Worm (Caenorhabditis elegans) whole organism, late embryonic: ENCODE results near the gene H01G02.3.
A peak's percentile ranks its signal among the peaks of the same experiment; 100 is the strongest.

Source experiments
- C08G9.2 ChIP-seq: sonication (generic microtip); optimal IDR thresholded peaks from 2 replicates; lab custom pipeline; 2016; ENCODE audit warnings: mild to moderate bottlenecking, missing genetic modification characterization, moderate library complexity, missing compliant biosample characterization
- C38D4.7 ChIP-seq: fragments of 200-800 bp; sonication (Bioruptor generic); optimal IDR thresholded peaks from 2 replicates; lab custom pipeline; 2018; ENCODE audit warnings: mild to moderate bottlenecking, missing genetic modification characterization, moderate library complexity, missing compliant biosample characterization
- Y22D7AL.16 ChIP-seq: sonication (generic microtip); optimal IDR thresholded peaks from 2 replicates; lab custom pipeline; 2016; ENCODE audit warnings: missing genetic modification characterization, missing compliant biosample characterization
- ahr-1 ChIP-seq: sonication (generic microtip); optimal IDR thresholded peaks from 2 replicates; lab custom pipeline; 2016; ENCODE audit warnings: missing genetic modification characterization, missing compliant biosample characterization
- ceh-14 ChIP-seq: sonication (generic microtip); optimal IDR thresholded peaks from 2 replicates; lab custom pipeline; 2016; ENCODE audit warnings: missing genotype, missing genetic modification characterization, missing compliant biosample characterization
- ceh-18 ChIP-seq: sonication (generic microtip); optimal IDR thresholded peaks from 2 replicates; lab custom pipeline; 2016; ENCODE audit warnings: missing genetic modification characterization, missing compliant biosample characterization
- ceh-19 ChIP-seq: fragments of 200-800 bp; sonication (Bioruptor generic); optimal IDR thresholded peaks from 2 replicates; lab custom pipeline; 2018; ENCODE audit warnings: mild to moderate bottlenecking, missing genetic modification characterization, missing compliant biosample characterization
- ceh-2 ChIP-seq: sonication (generic microtip); optimal IDR thresholded peaks from 2 replicates; lab custom pipeline; 2016; ENCODE audit warnings: missing genotype, missing genetic modification characterization, missing compliant biosample characterization
- ceh-22 ChIP-seq: sonication (generic microtip); optimal IDR thresholded peaks from 2 replicates; lab custom pipeline; 2017; ENCODE audit warnings: missing biosample characterization, missing genetic modification characterization
- ceh-45 ChIP-seq: fragments of 200-800 bp; sonication (Bioruptor generic); IDR thresholded peaks from 2 replicates; pipeline ENCODE4 v1.3.6; 2022; ENCODE audit warnings: missing genetic modification reagents, missing genetic modification characterization, missing compliant biosample characterization
- che-1 ChIP-seq: sonication (generic microtip); optimal IDR thresholded peaks from 2 replicates; lab custom pipeline; 2016; ENCODE audit warnings: mild to moderate bottlenecking, missing genetic modification characterization, missing compliant biosample characterization
- elt-4 ChIP-seq: sonication (generic microtip); optimal IDR thresholded peaks from 2 replicates; lab custom pipeline; 2016; ENCODE audit warnings: missing genetic modification characterization, missing compliant biosample characterization
- ets-4 ChIP-seq: sonication (generic microtip); optimal IDR thresholded peaks from 2 replicates; lab custom pipeline; 2016; ENCODE audit warnings: missing genetic modification characterization, missing compliant biosample characterization
- eyg-1 ChIP-seq: sonication (generic microtip); optimal IDR thresholded peaks from 2 replicates; lab custom pipeline; 2016; ENCODE audit warnings: missing genotype, missing genetic modification characterization, missing compliant biosample characterization
- fkh-10 ChIP-seq: fragments of 150-350 bp; optimal IDR thresholded peaks from 2 replicates; lab custom pipeline; 2014; ENCODE audit warnings: missing biosample characterization, missing genetic modification reagents, missing genetic modification characterization
- gmeb-2 ChIP-seq: sonication (generic microtip); optimal IDR thresholded peaks from 2 replicates; lab custom pipeline; 2016; ENCODE audit warnings: missing genetic modification characterization, inconsistent platforms, missing compliant biosample characterization
- hlh-30 ChIP-seq: sonication (generic microtip); optimal IDR thresholded peaks from 2 replicates; lab custom pipeline; 2017; ENCODE audit warnings: antibody characterized with exemption, missing genetic modification characterization, missing compliant biosample characterization; ENCODE audit not compliant: insufficient read depth
- hlh-6 ChIP-seq: sonication (generic microtip); optimal IDR thresholded peaks from 2 replicates; lab custom pipeline; 2016; ENCODE audit warnings: missing genotype, missing genetic modification characterization, missing compliant biosample characterization
- hlh-8 ChIP-seq: sonication (generic microtip); optimal IDR thresholded peaks from 2 replicates; lab custom pipeline; 2016; ENCODE audit warnings: missing genotype, missing genetic modification characterization, missing compliant biosample characterization
- madf-2 ChIP-seq: sonication (generic microtip); optimal IDR thresholded peaks from 2 replicates; lab custom pipeline; 2017; ENCODE audit warnings: missing genetic modification characterization, missing compliant biosample characterization
- nfya-1 ChIP-seq: sonication (generic microtip); optimal IDR thresholded peaks from 2 replicates; lab custom pipeline; 2017; ENCODE audit warnings: missing genetic modification characterization, mild to moderate bottlenecking, missing compliant biosample characterization, antibody characterized with exemption, moderate library complexity
- nhr-232 ChIP-seq: sonication (generic microtip); optimal IDR thresholded peaks from 2 replicates; lab custom pipeline; 2016; ENCODE audit warnings: missing genetic modification characterization, missing compliant biosample characterization
- npax-4 ChIP-seq: sonication (generic microtip); optimal IDR thresholded peaks from 2 replicates; lab custom pipeline; 2016; ENCODE audit warnings: missing genetic modification characterization, missing compliant biosample characterization
- pha-2 ChIP-seq: sonication (generic microtip); optimal IDR thresholded peaks from 2 replicates; lab custom pipeline; 2017; ENCODE audit warnings: mild to moderate bottlenecking, missing genetic modification characterization, missing compliant biosample characterization
- pha-4 ChIP-seq: fragments of 150-350 bp; optimal IDR thresholded peaks from 2 replicates; lab custom pipeline; 2018; ENCODE audit warnings: missing biosample characterization, missing genetic modification reagents, missing genetic modification characterization
- pqm-1 ChIP-seq: sonication (generic microtip); optimal IDR thresholded peaks from 2 replicates; lab custom pipeline; 2016; ENCODE audit warnings: missing genetic modification characterization, missing compliant biosample characterization
- ref-2 ChIP-seq: sonication (generic microtip); optimal IDR thresholded peaks from 2 replicates; lab custom pipeline; 2016; ENCODE audit warnings: missing genetic modification characterization, missing compliant biosample characterization
- rnt-1 ChIP-seq: sonication (generic microtip); optimal IDR thresholded peaks from 2 replicates; lab custom pipeline; 2016; ENCODE audit warnings: missing genetic modification characterization, missing compliant biosample characterization
- sox-4 ChIP-seq: sonication (generic microtip); optimal IDR thresholded peaks from 2 replicates; lab custom pipeline; 2017; ENCODE audit warnings: mild to moderate bottlenecking, missing genetic modification characterization, inconsistent platforms, missing compliant biosample characterization
- unc-42 ChIP-seq: sonication (generic microtip); optimal IDR thresholded peaks from 2 replicates; lab custom pipeline; 2016; ENCODE audit warnings: missing genotype, missing genetic modification characterization, missing compliant biosample characterization
- unc-55 ChIP-seq: sonication (generic microtip); optimal IDR thresholded peaks from 2 replicates; lab custom pipeline; 2017; ENCODE audit warnings: missing biosample characterization, missing genetic modification reagents, missing genetic modification characterization

Gene H01G02.3

DNA sequence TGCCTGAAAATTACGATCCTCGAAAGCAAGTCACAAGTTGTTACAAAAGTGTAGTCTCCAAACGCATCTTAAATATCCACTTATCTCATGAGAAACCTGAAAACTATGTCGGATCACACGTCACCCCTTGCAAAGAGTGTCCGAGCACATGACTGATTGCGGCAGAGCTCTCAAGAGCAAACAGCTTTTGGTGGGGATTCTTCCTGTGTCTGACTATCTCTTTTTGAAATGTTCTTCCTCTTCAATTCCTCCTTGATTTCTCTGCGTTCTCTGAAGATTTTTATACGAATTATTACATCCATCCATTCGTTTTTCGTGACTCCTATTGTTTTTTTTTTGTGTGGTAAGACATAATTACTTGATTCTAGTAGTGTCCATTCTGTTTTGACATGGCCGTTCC, 43.5 kb downstream of the H01G02.3 start, which contains the start of gene T12A7.6:
Gene T12A7.6, plus strand, starts transcription at position 369 of the 400 bp plus-strand sequence.
- TF ChIP-seq rnt-1 (tag; lab: Kevin White, UChicago) (no peak), ceh-18 (tag; lab: Kevin White, UChicago) (peak; percentile 15), npax-4 (no peak)

DNA sequence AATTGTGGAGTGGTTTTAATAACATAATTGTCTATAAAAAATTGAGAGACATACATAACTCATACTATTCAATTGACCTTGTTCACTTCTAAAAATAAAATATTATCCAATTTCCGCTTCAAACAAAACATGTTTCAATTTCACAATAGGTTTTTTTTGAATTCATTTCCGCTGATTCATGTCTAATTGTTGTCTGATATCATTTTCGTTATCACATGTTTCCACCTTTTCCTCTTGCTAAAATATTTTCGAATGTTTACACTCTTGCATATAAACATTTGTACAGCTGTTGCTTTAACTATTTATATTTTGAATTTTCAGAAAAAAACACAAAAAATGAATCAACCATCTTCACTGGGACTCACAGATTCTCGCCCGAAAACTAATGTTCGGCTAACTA, 47.1 kb downstream of the H01G02.3 start, which contains the start of gene gem-4:
Gene gem-4, plus strand, starts transcription at position 301 of the 400 bp plus-strand sequence.
- TF ChIP-seq ref-2 (tag; lab: Kevin White, UChicago), result no peak
- no peak for TF ChIP-seq ceh-19
- TF ChIP-seq unc-42 (tag; lab: Kevin White, UChicago), result no peak
- TF ChIP-seq pha-2 (tag; lab: Kevin White, UChicago), result no peak
- TF ChIP-seq unc-55 (GFP tag; lab: Kevin White, UChicago), result no peak
- no peak for TF ChIP-seq fkh-10 (GFP tag; lab: Kevin White, UChicago)
- no peak for TF ChIP-seq ceh-14 (tag; lab: Kevin White, UChicago)
- no peak for TF ChIP-seq pha-4 (tag; lab: Kevin White, UChicago)
- no peak for TF ChIP-seq ceh-22
- no peak for TF ChIP-seq pqm-1 (tag; lab: Kevin White, UChicago)

DNA sequence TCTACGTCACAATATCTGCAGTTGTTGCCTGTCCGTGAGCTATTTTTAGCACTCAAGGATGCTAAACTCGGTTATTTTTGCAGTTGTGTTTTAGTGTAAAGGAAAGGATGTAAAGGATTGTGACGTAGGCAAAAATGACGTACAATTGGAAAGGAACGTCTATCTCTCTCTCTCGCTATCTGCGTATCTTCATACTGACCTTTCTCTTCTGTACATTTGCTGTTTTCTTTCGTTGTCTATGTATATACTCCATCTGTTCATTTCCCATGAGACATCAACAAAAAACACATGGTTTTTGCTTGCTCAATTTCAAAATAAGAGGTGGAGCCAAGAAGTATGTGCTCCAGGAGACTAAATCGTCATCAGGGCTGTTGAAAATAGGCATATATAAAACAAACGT, 48.1 kb downstream of the H01G02.3 start:
- TF ChIP-seq sox-4 (no peak), hlh-30 (tag; lab: Kevin White, UChicago) (peak; percentile 38)

DNA sequence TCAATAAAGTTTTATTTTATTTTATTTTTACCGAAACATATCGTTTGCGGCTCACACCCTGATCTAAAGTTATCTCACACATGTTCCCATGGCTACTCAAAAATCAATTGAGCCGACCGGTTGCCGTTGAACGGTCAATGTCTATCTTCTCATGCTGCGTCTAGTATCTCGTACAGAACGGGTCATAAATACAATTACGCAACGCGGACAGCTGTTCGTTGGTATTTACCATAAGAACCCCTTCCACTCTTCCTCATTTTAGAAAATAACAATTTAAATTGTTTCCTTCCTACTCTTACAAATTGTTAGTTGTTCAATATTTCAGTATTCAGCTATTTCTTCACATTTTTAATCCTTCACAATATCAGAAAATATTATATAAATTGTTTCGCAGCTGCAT, 48.6 kb downstream of the H01G02.3 start:
- no peak for TF ChIP-seq ceh-14 (tag; lab: Kevin White, UChicago)
- no peak for TF ChIP-seq hlh-8 (tag; lab: Kevin White, UChicago)
- no peak for TF ChIP-seq fkh-10 (GFP tag; lab: Kevin White, UChicago)
- TF ChIP-seq sox-4, result no peak
- TF ChIP-seq ref-2 (tag; lab: Kevin White, UChicago), result no peak
- no peak for TF ChIP-seq C38D4.7 (GFP tag; lab: Kevin White, UChicago)
- TF ChIP-seq che-1 (tag; lab: Kevin White, UChicago), result no peak
- no peak for TF ChIP-seq Y22D7AL.16 (tag; lab: Kevin White, UChicago)
- TF ChIP-seq npax-4, result no peak

DNA sequence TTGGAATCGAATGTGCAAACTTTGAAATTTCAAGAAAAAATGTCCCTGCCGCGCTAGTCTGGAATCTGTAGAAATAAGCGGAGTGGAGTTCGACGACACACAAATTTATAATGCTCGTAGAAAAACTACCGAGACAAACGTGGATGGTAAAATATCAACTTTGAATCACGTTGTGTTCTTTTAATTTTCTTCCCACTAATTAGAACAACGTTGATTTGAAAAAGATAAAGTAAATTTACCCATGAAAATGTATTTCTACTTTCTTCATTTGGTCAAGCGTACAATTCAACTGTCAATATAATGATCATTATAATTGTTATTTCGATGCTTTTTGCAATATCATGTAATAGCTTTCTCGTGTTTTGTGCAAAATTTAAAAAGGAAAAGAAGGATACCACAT, 50.0 kb downstream of the H01G02.3 start, which contains the start of gene K01A6.5:
Gene K01A6.5, plus strand, starts transcription at position 301 of the 400 bp plus-strand sequence.
- TF ChIP-seq elt-4 (tag; lab: Kevin White, UChicago), result no peak
- TF ChIP-seq eyg-1 (tag; lab: Kevin White, UChicago), result no peak
- TF ChIP-seq ceh-2, result no peak
- TF ChIP-seq C38D4.7 (GFP tag; lab: Kevin White, UChicago), result no peak
- TF ChIP-seq gmeb-2 (tag; lab: Kevin White, UChicago), result no peak
- TF ChIP-seq unc-42 (tag; lab: Kevin White, UChicago), result no peak

DNA sequence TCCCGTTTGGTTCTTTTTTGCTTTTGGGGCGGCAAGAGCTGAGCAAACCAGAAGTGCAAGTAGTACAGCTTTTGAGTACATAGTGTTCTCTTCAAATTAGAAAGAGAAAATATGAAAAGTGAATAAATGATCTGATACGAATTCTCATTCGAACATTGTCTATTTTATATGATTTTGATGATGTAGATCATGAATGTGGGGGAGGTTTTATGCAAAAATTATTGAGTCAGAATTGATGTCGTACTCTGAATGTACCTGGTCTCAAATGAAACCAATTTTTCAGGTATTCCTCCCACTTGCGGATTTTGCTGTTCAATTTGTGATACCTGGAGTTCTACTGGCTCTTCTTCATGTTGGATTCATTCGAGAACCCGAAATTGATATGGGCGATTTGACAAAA, 52.2 kb downstream of the H01G02.3 start, which contains the start of gene K01A6.4:
Gene K01A6.4, minus strand, starts transcription at position 101 of the 400 bp plus-strand sequence.
- TF ChIP-seq C08G9.2 (no peak), nhr-232 (no peak), nfya-1 (tag; lab: Kevin White, UChicago) (no peak), hlh-30 (tag; lab: Kevin White, UChicago) (no peak), ets-4 (tag; lab: Kevin White, UChicago) (no peak), ahr-1 (tag; lab: Kevin White, UChicago) (no peak), elt-4 (tag; lab: Kevin White, UChicago) (no peak), fkh-10 (GFP tag; lab: Kevin White, UChicago) (no peak), madf-2 (no peak)

DNA sequence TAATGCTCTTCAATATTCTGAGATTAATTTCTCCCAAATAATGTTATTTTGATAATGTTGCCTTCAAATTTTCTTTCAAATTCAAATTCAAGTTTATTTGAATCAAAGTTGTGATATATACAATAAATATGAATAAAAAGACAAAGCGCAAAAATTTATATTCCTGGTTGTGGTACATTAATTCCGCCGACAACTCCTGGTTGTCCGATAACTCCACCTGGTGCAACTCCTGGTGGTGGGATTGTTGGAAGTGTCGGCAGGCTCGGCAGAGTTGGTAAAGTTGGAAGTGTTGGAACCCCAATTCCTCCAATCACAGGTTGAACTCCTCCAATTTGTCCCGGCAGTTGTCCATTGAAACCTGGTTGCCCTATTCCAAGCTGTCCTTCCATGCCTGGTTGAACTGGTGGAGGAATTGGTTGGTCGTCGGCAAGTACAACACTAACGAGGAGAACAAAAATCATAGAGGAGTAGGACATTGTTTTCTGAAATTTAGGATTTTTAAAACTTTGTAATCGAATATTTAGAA, 54.2 kb downstream of the H01G02.3 start, which contains the start of gene K01A6.7:
Gene K01A6.7, minus strand, starts transcription at position 476 of the 526 bp plus-strand sequence.
- TF ChIP-seq fkh-10 (GFP tag; lab: Kevin White, UChicago) (no peak), npax-4 (no peak), hlh-6 (tag; lab: Kevin White, UChicago) (no peak), ceh-45 (GFP tag; lab: Robert Waterston, UW) (no peak)
